Fruit fly (Drosophila melanogaster): Measurements from ENCODE around the gene Corp.

The Corp gene

DNA sequence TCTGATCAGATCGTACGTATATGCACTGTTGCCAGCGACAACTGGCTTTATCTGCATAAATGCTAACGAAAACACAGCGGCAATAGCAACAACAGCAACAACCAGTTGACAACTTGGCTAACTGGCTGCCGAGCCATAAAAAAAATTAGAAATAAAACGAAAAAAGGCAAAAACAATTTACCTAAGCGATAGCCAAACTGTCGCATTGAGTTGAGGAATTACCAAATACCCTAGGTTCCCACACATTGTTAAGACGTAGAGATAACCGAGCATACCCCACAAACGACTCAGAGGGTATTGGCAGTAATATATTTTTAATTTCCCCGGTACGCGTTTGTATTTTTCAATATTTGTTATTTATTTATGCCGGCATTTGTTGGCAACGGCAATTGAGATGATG is 38.0 kb downstream of the Corp start (continued):
- TF ChIP-seq CG12769 (tag; optimal IDR thresholded peaks at IDR 0.05) (peak; percentile 37), chinmo (GFP tag; IDR thresholded peaks at IDR 0.05; ENCODE audit: partially characterized antibody) (0 out of 4 replicates have a peak, but pooled peaks have one; percentile 54), D19A (tag; optimal IDR thresholded peaks at IDR 0.05) (no peak), CG6813 (GFP tag; optimal IDR thresholded peaks at IDR 0.05) (peak; percentile 49), CG8924 (tag; optimal IDR thresholded peaks at IDR 0.05) (peak; percentile 5), CG18262 (tag; optimal IDR thresholded peaks at IDR 0.05) (no peak), pan (optimal IDR thresholded peaks at IDR 0.05) (no peak), pan (GFP tag; optimal IDR thresholded peaks at IDR 0.05 in 1 of 2, IDR thresholded peaks at IDR 0.05 in 1 of 2) (peak in 1 of 2 experiments; percentile 39), grau (tag; optimal IDR thresholded peaks at IDR 0.05) (peak; percentile 18), Dip3 (GFP tag; optimal IDR thresholded peaks at IDR 0.05) (peak; percentile 29), CG7839 (tag; optimal IDR thresholded peaks at IDR 0.05) (peak; percentile 27), CG11695 (GFP tag; IDR thresholded peaks at IDR 0.05) (0 out of 3 replicates have a peak, but pooled peaks have one; percentile 24), zf30C (GFP tag; optimal IDR thresholded peaks at IDR 0.05) (no peak), Fer2 (tag; optimal IDR thresholded peaks at IDR 0.05) (no peak), CG10543 (GFP tag; optimal IDR thresholded peaks at IDR 0.05) (peak; percentile 24), CG13123 (GFP tag; optimal IDR thresholded peaks at IDR 0.05) (no peak), Fer3 (tag; optimal IDR thresholded peaks at IDR 0.05) (peak; percentile 30), CG11696 (GFP tag; IDR thresholded peaks at IDR 0.05) (no peak), CG1233 (GFP tag; optimal IDR thresholded peaks at IDR 0.05) (no peak), Myb (GFP tag; optimal IDR thresholded peaks at IDR 0.05) (no peak), CG11560 (tag; IDR thresholded peaks at IDR 0.05) (no peak), CG7786 (GFP tag; optimal IDR thresholded peaks at IDR 0.05) (peak; percentile 29), CG15514 (GFP tag; optimal IDR thresholded peaks at IDR 0.05) (peak; percentile 40), Hand (GFP tag; optimal IDR thresholded peaks at IDR 0.05) (peak; percentile 28), CG2120 (GFP tag; optimal IDR thresholded peaks at IDR 0.05) (peak; percentile 69), H2.0 (GFP tag; IDR thresholded peaks at IDR 0.05) (no peak), pzg (GFP tag; optimal IDR thresholded peaks at IDR 0.05) (no peak), CG34376 (GFP tag; optimal IDR thresholded peaks at IDR 0.05) (peak; percentile 6), MESR4 (GFP tag; optimal IDR thresholded peaks at IDR 0.05) (no peak), nau (GFP tag; optimal IDR thresholded peaks at IDR 0.05) (no peak), Hsf (GFP tag; optimal IDR thresholded peaks at IDR 0.05) (peak; percentile 32), Dref (GFP tag; IDR thresholded peaks at IDR 0.05) (0 out of 2 replicates have a peak, but pooled peaks have one; percentile 8), unc-4 (GFP tag; IDR thresholded peaks at IDR 0.05; ENCODE audit: partially characterized antibody) (no peak), HmgZ (tag; optimal IDR thresholded peaks at IDR 0.05) (peak; percentile 40), CG6254 (GFP tag; optimal IDR thresholded peaks at IDR 0.05) (no peak), TFAM (GFP tag; optimal IDR thresholded peaks at IDR 0.05) (no peak), exex (tag; optimal IDR thresholded peaks at IDR 0.05) (peak; percentile 81), lab (GFP tag; optimal IDR thresholded peaks at IDR 0.05) (peak; percentile 74), unpg (GFP tag; optimal IDR thresholded peaks at IDR 0.05) (peak; percentile 19), CG17612 (GFP tag; IDR thresholded peaks at IDR 0.05) (no peak), Camta (GFP tag; optimal IDR thresholded peaks at IDR 0.05) (no peak), CG30020 (tag; optimal IDR thresholded peaks at IDR 0.05) (no peak), HHEX (GFP tag; optimal IDR thresholded peaks at IDR 0.05) (no peak), cwo (GFP tag; optimal IDR thresholded peaks at IDR 0.05) (peak; percentile 33), hkb (optimal IDR thresholded peaks at IDR 0.05) (no peak), hkb (GFP tag; IDR thresholded peaks at IDR 0.05) (0 out of 2 replicates have a peak, but pooled peaks have one; percentile 16), Spps (tag; optimal IDR thresholded peaks at IDR 0.05) (no peak), CG1529 (GFP tag; optimal IDR thresholded peaks at IDR 0.05) (no peak), emc (GFP tag; optimal IDR thresholded peaks at IDR 0.05) (no peak), CG17568 (GFP tag; optimal IDR thresholded peaks at IDR 0.05) (peak; percentile 21)
